Worm (Caenorhabditis elegans): ENCODE results near the gene T28C12.1.
A peak's percentile ranks its signal among the peaks of the same experiment; 100 is the strongest.

- TF ChIP-seq nhr-19 (GFP tag; conservative IDR thresholded peaks at IDR 0.05): 0 out of 2 replicates have a peak, but pooled peaks have one; percentile 3
- no peak for TF ChIP-seq alr-1 (tag; optimal IDR thresholded peaks at IDR 0.05; ENCODE audit: borderline replicate concordance)
Observed at ce11 chrV:6358709-6359108, 27.0 kb downstream of the T28C12.1 start.

Measured in whole organism, L1 larva.